Fruit fly (Drosophila melanogaster) whole organism, embryonic: ENCODE results near the gene CG14367.

Experiments used
- Atf-2 ChIP-seq: fragments of 200-800 bp; sonication (Bioruptor generic); optimal IDR thresholded peaks from 2 replicates; lab custom pipeline; 2016; ENCODE audit warnings: missing biosample characterization, missing genetic modification characterization
- BEAF-32 ChIP-seq: fragments of 200-800 bp; sonication (Bioruptor generic); optimal IDR thresholded peaks from 3 replicates; lab custom pipeline; 2017; ENCODE audit warnings: missing biosample characterization, missing genetic modification characterization, mild to moderate bottlenecking, moderate library complexity, missing genetic modification reagents
- C15 ChIP-seq: fragments of 200-800 bp; sonication (Bioruptor generic); IDR thresholded peaks from 3 replicates; pipeline ENCODE4 v1.3.6; 2022; ENCODE audit warnings: missing biosample characterization, missing genetic modification characterization
- CG10274 ChIP-seq: fragments of 200-800 bp; sonication (Bioruptor generic); optimal IDR thresholded peaks from 3 replicates; lab custom pipeline; 2017; ENCODE audit warnings: missing biosample characterization, mild to moderate bottlenecking, missing genetic modification characterization
- CG11696 ChIP-seq: fragments of 200-800 bp; sonication (Bioruptor generic); IDR thresholded peaks from 2 replicates; pipeline ENCODE4 v1.3.6; 2022; ENCODE audit warnings: missing biosample characterization, missing genetic modification characterization
- CG11723 ChIP-seq: fragments of 200-800 bp; sonication (Bioruptor generic); optimal IDR thresholded peaks from 2 replicates; lab custom pipeline; 2017; ENCODE audit warnings: missing biosample characterization, mild to moderate bottlenecking, missing genetic modification characterization
- CG12299 ChIP-seq: fragments of 200-800 bp; sonication (Bioruptor generic); optimal IDR thresholded peaks from 2 replicates; lab custom pipeline; 2018; ENCODE audit warnings: missing biosample characterization, mild to moderate bottlenecking, missing genetic modification characterization
- CG13775 ChIP-seq: fragments of 200-800 bp; sonication (Bioruptor generic); optimal IDR thresholded peaks from 3 replicates; lab custom pipeline; 2017; ENCODE audit warnings: missing biosample characterization, mild to moderate bottlenecking, missing genetic modification characterization
- CG13894 ChIP-seq: fragments of 200-800 bp; sonication (Bioruptor generic); optimal IDR thresholded peaks from 3 replicates; lab custom pipeline; 2018; ENCODE audit warnings: missing biosample characterization, mild to moderate bottlenecking, missing genetic modification characterization, moderate library complexity
- CG14965 ChIP-seq: fragments of 200-800 bp; sonication (Bioruptor generic); optimal IDR thresholded peaks from 2 replicates; lab custom pipeline; 2016; ENCODE audit warnings: missing biosample characterization, missing genetic modification characterization, borderline replicate concordance
- CG1603 ChIP-seq: fragments of 200-800 bp; sonication (Bioruptor generic); optimal IDR thresholded peaks from 2 replicates; lab custom pipeline; 2019; ENCODE audit warnings: missing biosample characterization, mild to moderate bottlenecking, missing genetic modification characterization, moderate library complexity
- CG16813 ChIP-seq: fragments of 200-800 bp; sonication (Bioruptor generic); IDR thresholded peaks from 3 replicates; pipeline ENCODE4 v1.3.6; 2022; ENCODE audit warnings: missing biosample characterization, missing genetic modification characterization; ENCODE audit not compliant: partially characterized antibody
- CG17186 ChIP-seq: fragments of 200-800 bp; sonication (Bioruptor generic); optimal IDR thresholded peaks from 3 replicates; lab custom pipeline; 2017; ENCODE audit warnings: missing biosample characterization, missing genetic modification reagents, missing genetic modification characterization
- CG18599 ChIP-seq: fragments of 200-800 bp; sonication (Bioruptor generic); optimal IDR thresholded peaks from 3 replicates; lab custom pipeline; 2017; ENCODE audit warnings: missing biosample characterization, missing genetic modification characterization, mild to moderate bottlenecking, moderate library complexity, missing genetic modification reagents
- CG31388 ChIP-seq: fragments of 200-800 bp; sonication (Bioruptor generic); optimal IDR thresholded peaks from 2 replicates; lab custom pipeline; 2016; ENCODE audit warnings: missing biosample characterization, missing genetic modification characterization
- CG34224 ChIP-seq: fragments of 200-800 bp; sonication (Bioruptor generic); IDR thresholded peaks from 3 replicates; pipeline ENCODE4 v1.3.6; 2022; ENCODE audit warnings: missing biosample characterization, missing genetic modification characterization; ENCODE audit not compliant: partially characterized antibody
- CG3847 ChIP-seq: fragments of 200-800 bp; sonication (Bioruptor generic); IDR thresholded peaks from 2 replicates; pipeline ENCODE4 v1.3.6; 2022; ENCODE audit warnings: missing biosample characterization, missing genetic modification characterization
- CG4404 ChIP-seq: fragments of 200-800 bp; sonication (Bioruptor generic); IDR thresholded peaks from 2 replicates; pipeline ENCODE4 v1.3.6; 2022; ENCODE audit warnings: missing biosample characterization, missing genetic modification characterization
- CG4617 ChIP-seq: fragments of 200-800 bp; sonication (Bioruptor generic); optimal IDR thresholded peaks from 3 replicates; lab custom pipeline; 2016; ENCODE audit warnings: missing biosample characterization, missing genetic modification characterization, borderline replicate concordance
- CG4707 ChIP-seq: fragments of 200-800 bp; sonication (Bioruptor generic); optimal IDR thresholded peaks from 2 replicates; lab custom pipeline; 2018; ENCODE audit warnings: missing biosample characterization, mild to moderate bottlenecking, missing genetic modification characterization, moderate library complexity
- CG5953 ChIP-seq: fragments of 200-800 bp; sonication (Bioruptor generic); IDR thresholded peaks from 2 replicates; pipeline ENCODE4 v1.3.6; 2022; ENCODE audit warnings: missing biosample characterization, missing genetic modification characterization
- CG6175 ChIP-seq: fragments of 200-800 bp; sonication (Bioruptor generic); IDR thresholded peaks from 3 replicates; pipeline ENCODE4 v1.3.6; 2022; ENCODE audit warnings: missing biosample characterization, missing genetic modification characterization
- CG6683 ChIP-seq: fragments of 200-800 bp; sonication (Bioruptor generic); optimal IDR thresholded peaks from 2 replicates; lab custom pipeline; 2017; ENCODE audit warnings: missing biosample characterization, mild to moderate bottlenecking, missing genetic modification characterization, missing genetic modification reagents
- CG8089 ChIP-seq: fragments of 200-800 bp; sonication (Bioruptor generic); optimal IDR thresholded peaks from 3 replicates; lab custom pipeline; 2016; ENCODE audit warnings: missing biosample characterization, missing genetic modification characterization
- CG9609 ChIP-seq: fragments of 200-800 bp; sonication (Bioruptor generic); optimal IDR thresholded peaks from 3 replicates; lab custom pipeline; 2016; ENCODE audit warnings: missing biosample characterization, missing genetic modification characterization
- CG9727 ChIP-seq: fragments of 200-800 bp; sonication (Bioruptor generic); optimal IDR thresholded peaks from 3 replicates; lab custom pipeline; 2017; ENCODE audit warnings: missing biosample characterization, mild to moderate bottlenecking, missing genetic modification characterization
- Fer3 ChIP-seq: fragments of 200-800 bp; sonication (Bioruptor generic); optimal IDR thresholded peaks from 2 replicates; lab custom pipeline; 2018; ENCODE audit warnings: missing biosample characterization, mild to moderate bottlenecking, missing genetic modification characterization, moderate library complexity
- HmgZ ChIP-seq: fragments of 200-800 bp; sonication (Bioruptor generic); optimal IDR thresholded peaks from 2 replicates; lab custom pipeline; 2018; ENCODE audit warnings: missing biosample characterization, mild to moderate bottlenecking, missing genetic modification characterization
- Hmr ChIP-seq: fragments of 200-800 bp; sonication (Bioruptor generic); optimal IDR thresholded peaks from 3 replicates; lab custom pipeline; 2017; ENCODE audit warnings: mild to moderate bottlenecking, missing biosample characterization, missing genetic modification reagents, missing genetic modification characterization
- Sox102F ChIP-seq: fragments of 200-800 bp; sonication (Bioruptor generic); optimal IDR thresholded peaks from 2 replicates; lab custom pipeline; 2018; ENCODE audit warnings: missing biosample characterization, mild to moderate bottlenecking, missing genetic modification characterization, moderate library complexity
- Stat92E ChIP-seq, 3 experiments: fragments of >200 bp in 2 of 3; fragments of 200-800 bp in 1 of 3; sonication (Bioruptor generic) in 1 of 3; optimal IDR thresholded peaks; 2 replicates each; lab custom pipeline; 2017 to 2019; ENCODE audit warnings: missing biosample characterization in 3 of 3, missing genetic modification characterization in 3 of 3, mild to moderate bottlenecking in 1 of 3, moderate library complexity in 1 of 3
- cwo ChIP-seq: fragments of 200-800 bp; sonication (Bioruptor generic); optimal IDR thresholded peaks from 3 replicates; lab custom pipeline; 2017; ENCODE audit warnings: missing biosample characterization, missing genetic modification characterization, mild to moderate bottlenecking, moderate library complexity, missing genetic modification reagents
- emc ChIP-seq: fragments of 200-800 bp; sonication (Bioruptor generic); optimal IDR thresholded peaks from 2 replicates; lab custom pipeline; 2016; ENCODE audit warnings: missing biosample characterization, missing genetic modification characterization
- en ChIP-seq: fragments of 200-800 bp; sonication (Bioruptor generic); optimal IDR thresholded peaks from 2 replicates; lab custom pipeline; 2016; ENCODE audit warnings: missing biosample characterization, missing genetic modification characterization
- fd3F ChIP-seq: fragments of 200-800 bp; sonication (Bioruptor generic); optimal IDR thresholded peaks from 2 replicates; lab custom pipeline; 2018; ENCODE audit warnings: missing biosample characterization, mild to moderate bottlenecking, missing genetic modification characterization, moderate library complexity
- gsb-n ChIP-seq: fragments of 200-800 bp; sonication (Bioruptor generic); optimal IDR thresholded peaks from 3 replicates; lab custom pipeline; 2018; ENCODE audit warnings: missing biosample characterization, mild to moderate bottlenecking, missing genetic modification characterization
- hbn ChIP-seq: fragments of 200-800 bp; sonication (Bioruptor generic); IDR thresholded peaks from 2 replicates; pipeline ENCODE4 v1.3.6; 2022; ENCODE audit warnings: missing biosample characterization, missing genetic modification characterization; ENCODE audit not compliant: partially characterized antibody
- her ChIP-seq: fragments of 200-800 bp; sonication (Bioruptor generic); optimal IDR thresholded peaks from 2 replicates; lab custom pipeline; 2016; ENCODE audit warnings: missing biosample characterization, missing genetic modification characterization
- knrl ChIP-seq: fragments of 200-800 bp; sonication (Bioruptor generic); IDR thresholded peaks from 3 replicates; pipeline ENCODE4 v1.3.6; 2022; ENCODE audit warnings: missing biosample characterization, missing genetic modification characterization; ENCODE audit not compliant: partially characterized antibody
- lmd ChIP-seq: fragments of 200-800 bp; sonication (Bioruptor generic); IDR thresholded peaks from 2 replicates; pipeline ENCODE4 v1.3.6; 2022; ENCODE audit warnings: missing biosample characterization, missing genetic modification characterization
- lov ChIP-seq, 2 experiments: fragments of 200-800 bp in 1 of 2; fragments of >200 bp in 1 of 2; sonication (Bioruptor generic) in 1 of 2; IDR thresholded peaks in 1 of 2; optimal IDR thresholded peaks in 1 of 2; 2 replicates in 1 of 2; 3 replicates in 1 of 2; pipeline versions ENCODE4 v1.3.6 to Lab custom; 2017 to 2022; ENCODE audit warnings: missing biosample characterization in 1 of 2, missing genetic modification characterization in 1 of 2
- ranshi ChIP-seq: fragments of 200-800 bp; sonication (Bioruptor generic); IDR thresholded peaks from 2 replicates; pipeline ENCODE4 v1.3.6; 2022; ENCODE audit warnings: missing biosample characterization, missing genetic modification characterization
- slbo ChIP-seq: fragments of 200-800 bp; sonication (Bioruptor generic); IDR thresholded peaks from 2 replicates; pipeline ENCODE4 v1.3.6; 2022; ENCODE audit warnings: missing biosample characterization, missing genetic modification characterization
- sna ChIP-seq: fragments of 200-800 bp; sonication (Bioruptor generic); IDR thresholded peaks from 2 replicates; pipeline ENCODE4 v1.3.6; 2022; ENCODE audit warnings: missing biosample characterization, missing genetic modification characterization; ENCODE audit not compliant: partially characterized antibody
- sr ChIP-seq: fragments of 200-800 bp; sonication (Bioruptor generic); IDR thresholded peaks from 3 replicates; pipeline ENCODE4 v1.3.6; 2022; ENCODE audit warnings: missing biosample characterization, missing genetic modification characterization
- vvl ChIP-seq: fragments of 200-800 bp; sonication (Bioruptor generic); IDR thresholded peaks from 2 replicates; pipeline ENCODE4 v1.3.6; 2022; ENCODE audit warnings: missing biosample characterization, missing genetic modification characterization

The CG14367 gene

dm6 chr3R:13676137-13677086 lies 17.4 kb upstream of the CG14367 start, which contains the start of the genes Lkb1 and CG9588 (continued):
- peak; percentile 36 for TF ChIP-seq fd3F (GFP tag; lab: Kevin White, UChicago)
- no peak for TF ChIP-seq hbn (GFP tag; lab: Robert Waterston, UW)
- peak; percentile 33 for TF ChIP-seq cwo
- TF ChIP-seq CG12299 (tag; lab: Kevin White, UChicago), result peak; percentile 9
- no peak for TF ChIP-seq lov (optimal IDR thresholded peaks at IDR 0.05; lab: Kevin White, UChicago)
- peak; percentile 75; the same call in 2 of the 3 replicates for TF ChIP-seq lov (GFP tag; IDR thresholded peaks at IDR 0.05; lab: Robert Waterston, UW)
- TF ChIP-seq CG6175 (GFP tag; lab: Robert Waterston, UW), result peak; percentile 57; the same call in 1 of the 3 replicates
- TF ChIP-seq CG11723 (GFP tag; lab: Kevin White, UChicago), result peak; percentile 3
- no peak for TF ChIP-seq gsb-n (tag; lab: Kevin White, UChicago)
- peak; percentile 45 for TF ChIP-seq emc (GFP tag; lab: Kevin White, UChicago)
- peak; percentile 82 for TF ChIP-seq lmd (GFP tag; lab: Robert Waterston, UW)
- TF ChIP-seq CG18599 (GFP tag; lab: Kevin White, UChicago), result peak; percentile 53
- peak; percentile 45 for TF ChIP-seq Fer3 (tag; lab: Kevin White, UChicago)
- peak; percentile 66 for TF ChIP-seq CG9609
- TF ChIP-seq CG1603 (tag; lab: Kevin White, UChicago), result peak; percentile 63
- TF ChIP-seq Hmr (GFP tag; lab: Kevin White, UChicago), result peak; percentile 23
- TF ChIP-seq vvl, result peak; percentile 87
- peak; percentile 35 for TF ChIP-seq Atf-2 (GFP tag; lab: Kevin White, UChicago)
- no peak for TF ChIP-seq CG13894 (tag; lab: Kevin White, UChicago)
- no peak for TF ChIP-seq CG4707
- TF ChIP-seq CG4617 (GFP tag; lab: Kevin White, UChicago), result peak; percentile 98
- TF ChIP-seq CG3847, result peak; percentile 54
- TF ChIP-seq en (GFP tag; lab: Kevin White, UChicago), result no peak
- peak; percentile 66 for TF ChIP-seq CG9727 (GFP tag; lab: Kevin White, UChicago)
- TF ChIP-seq Sox102F (GFP tag; lab: Kevin White, UChicago), result peak; percentile 59
- TF ChIP-seq CG14965, result no peak
- TF ChIP-seq CG17186 (GFP tag; lab: Kevin White, UChicago), result no peak
- TF ChIP-seq HmgZ (tag; lab: Kevin White, UChicago), result no peak
- peak; percentile 77 for TF ChIP-seq CG5953 (GFP tag; lab: Robert Waterston, UW)
- 0 out of 3 replicates have a peak, but pooled peaks have one; percentile 47 for TF ChIP-seq C15 (GFP tag; lab: Robert Waterston, UW)
- TF ChIP-seq ranshi, result peak; percentile 62
- TF ChIP-seq CG31388, result no peak
- TF ChIP-seq CG4404 (GFP tag; lab: Robert Waterston, UW), result peak; percentile 60
- TF ChIP-seq sna (GFP tag; lab: Robert Waterston, UW), result no peak
- no peak for TF ChIP-seq CG16813 (GFP tag; lab: Robert Waterston, UW)
- TF ChIP-seq CG34224 (GFP tag; lab: Robert Waterston, UW), result no peak
- no peak for TF ChIP-seq CG10274 (GFP tag; lab: Kevin White, UChicago)
- no peak; the same call in 2 of the 3 replicates for TF ChIP-seq knrl
- TF ChIP-seq sr (GFP tag; lab: Robert Waterston, UW), result peak; percentile 68; the same call in 2 of the 3 replicates
- peak; percentile 90 for TF ChIP-seq slbo (GFP tag; lab: Robert Waterston, UW)
- no peak for TF ChIP-seq CG8089
- no peak for TF ChIP-seq CG6683 (GFP tag; lab: Kevin White, UChicago)
- TF ChIP-seq her (GFP tag; lab: Kevin White, UChicago), result no peak
- peak; percentile 38 for TF ChIP-seq CG13775
- TF ChIP-seq CG11696 (GFP tag; lab: Robert Waterston, UW), result 0 out of 2 replicates have a peak, but pooled peaks have one; percentile 43
- TF ChIP-seq Stat92E (GFP tag; optimal IDR thresholded peaks at IDR 0.05; lab: Kevin White, UChicago), result no peak
- peak; percentile 18 for TF ChIP-seq BEAF-32
